Worm (Caenorhabditis elegans) whole organism, young adult: ENCODE measurements around the gene moc-2.

Experiments used
- B0035.1 ChIP-seq: sonication (generic microtip); optimal IDR thresholded peaks from 2 replicates; lab custom pipeline; 2016; ENCODE audit warnings: missing genetic modification characterization, mild to moderate bottlenecking, missing compliant biosample characterization, missing genotype, missing genetic modification reagents
- mcd-1 ChIP-seq: fragments of 200-800 bp; sonication (Bioruptor generic); IDR thresholded peaks from 2 replicates; pipeline ENCODE4 v1.3.6; 2022; ENCODE audit warnings: missing genetic modification reagents, missing genetic modification characterization, missing compliant biosample characterization
- nhr-120 ChIP-seq: fragments of 200-800 bp; sonication (Bioruptor generic); IDR thresholded peaks from 2 replicates; pipeline ENCODE4 v1.3.6; 2022; ENCODE audit warnings: missing genetic modification characterization, missing compliant biosample characterization
- snpc-4 ChIP-seq, 5 experiments: fragments of 150-350 bp in 1 of 5; sonication (generic microtip) in 4 of 5; optimal IDR thresholded peaks; 2 replicates each; lab custom pipeline; 2014 to 2018; ENCODE audit warnings: missing genetic modification characterization in 5 of 5, missing biosample characterization in 3 of 5, antibody characterized with exemption in 2 of 5, mild to moderate bottlenecking in 2 of 5, missing compliant biosample characterization in 2 of 5, missing genotype in 2 of 5, moderate library complexity in 2 of 5, missing genetic modification reagents in 1 of 5
- tbx-9 ChIP-seq: sonication (generic microtip); optimal IDR thresholded peaks from 2 replicates; lab custom pipeline; 2016; ENCODE audit warnings: borderline replicate concordance, missing genetic modification characterization, inconsistent platforms, missing compliant biosample characterization
- ztf-28 ChIP-seq: fragments of 200-800 bp; sonication (Bioruptor generic); IDR thresholded peaks from 2 replicates; pipeline ENCODE4 v1.3.6; 2022; ENCODE audit warnings: missing genetic modification reagents, missing genetic modification characterization, missing compliant biosample characterization

DNA sequence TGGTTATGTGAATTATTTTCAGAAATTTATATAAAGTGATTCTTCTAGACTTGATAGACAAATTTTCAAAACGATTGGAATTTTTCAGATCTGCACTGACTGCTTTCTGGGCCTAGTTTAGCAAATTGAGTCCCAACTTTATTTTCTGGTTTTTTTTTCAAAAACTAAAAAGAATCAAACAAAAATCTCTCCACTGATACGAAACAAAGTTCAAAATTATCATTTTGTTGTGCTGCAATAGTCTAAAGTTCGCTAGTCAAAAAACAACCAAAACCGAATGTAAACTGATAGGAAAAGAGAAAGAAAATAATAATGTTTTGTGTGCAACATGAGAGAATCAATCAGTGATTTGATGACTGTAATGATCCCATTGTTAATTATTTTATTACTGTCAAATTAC is 45.9 kb upstream of the moc-2 start, which contains the start of gene lipl-4:
- no peak for TF ChIP-seq B0035.1 (tag; lab: Kevin White, UChicago)
- no peak for TF ChIP-seq tbx-9
- TF ChIP-seq ztf-28 (GFP tag; lab: Robert Waterston, UW), result no peak
- TF ChIP-seq mcd-1 (GFP tag; lab: Robert Waterston, UW), result no peak
- TF ChIP-seq nhr-120 (GFP tag; lab: Robert Waterston, UW), result no peak
- no peak for TF ChIP-seq snpc-4 (GFP tag; optimal IDR thresholded peaks at IDR 0.05; lab: Kevin White, UChicago)
- no peak for TF ChIP-seq snpc-4 (tag; optimal IDR thresholded peaks at IDR 0.05; lab: Kevin White, UChicago)
